Worm (Caenorhabditis elegans) whole organism, L1 larva: ENCODE measurements around the gene rnp-5.

Experiments used
- C34B4.2 ChIP-seq: sonication (generic microtip); optimal IDR thresholded peaks from 2 replicates; lab custom pipeline; 2017; ENCODE audit warnings: mild to moderate bottlenecking, missing genetic modification characterization, missing compliant biosample characterization
- jun-1 ChIP-seq: fragments of 150-350 bp; optimal IDR thresholded peaks from 2 replicates; lab custom pipeline; 2014; ENCODE audit warnings: missing biosample characterization, missing genetic modification reagents, missing genetic modification characterization
- lin-39 ChIP-seq: fragments of 150-350 bp; optimal IDR thresholded peaks from 2 replicates; lab custom pipeline; 2014; ENCODE audit warnings: missing biosample characterization, missing genetic modification reagents, missing genetic modification characterization
- lir-3 ChIP-seq: sonication (generic microtip); optimal IDR thresholded peaks from 2 replicates; lab custom pipeline; 2016; ENCODE audit warnings: mild to moderate bottlenecking, missing genetic modification characterization, moderate library complexity, missing compliant biosample characterization; ENCODE audit not compliant: poor library complexity
- mdl-1 ChIP-seq, 2 experiments: fragments of 150-350 bp; optimal IDR thresholded peaks; 2 replicates each; lab custom pipeline; 2014 to 2017; ENCODE audit warnings: missing biosample characterization in 2 of 2, missing genetic modification characterization in 2 of 2, inconsistent platforms in 1 of 2
- nhr-20 ChIP-seq: sonication (generic microtip); optimal IDR thresholded peaks from 2 replicates; lab custom pipeline; 2016; ENCODE audit warnings: mild to moderate bottlenecking, missing genetic modification characterization, missing compliant biosample characterization
- nhr-237 ChIP-seq: fragments of 150-350 bp; optimal IDR thresholded peaks from 2 replicates; lab custom pipeline; 2014; ENCODE audit warnings: missing biosample characterization, missing genetic modification characterization
- pax-3 ChIP-seq: fragments of 200-800 bp; sonication (Bioruptor generic); optimal IDR thresholded peaks from 2 replicates; lab custom pipeline; 2018; ENCODE audit warnings: mild to moderate bottlenecking, missing genetic modification characterization, moderate library complexity, missing compliant biosample characterization
- pqm-1 ChIP-seq: sonication (generic microtip); optimal IDR thresholded peaks from 3 replicates; lab custom pipeline; 2017; ENCODE audit warnings: missing biosample characterization, missing genetic modification characterization
- skn-1 ChIP-seq: fragments of 150-350 bp; optimal IDR thresholded peaks from 2 replicates; lab custom pipeline; 2014; ENCODE audit warnings: missing biosample characterization, missing genetic modification characterization
- sox-4 ChIP-seq: sonication (generic microtip); optimal IDR thresholded peaks from 2 replicates; lab custom pipeline; 2016; ENCODE audit warnings: missing genetic modification characterization, missing compliant biosample characterization
- unc-130 ChIP-seq: fragments of 150-350 bp; optimal IDR thresholded peaks from 2 replicates; lab custom pipeline; 2017; ENCODE audit warnings: missing biosample characterization, missing genetic modification characterization, inconsistent platforms
- ztf-11 ChIP-seq, 2 experiments: sonication (generic microtip); optimal IDR thresholded peaks; 2 replicates each; lab custom pipeline; 2016 to 2017; ENCODE audit warnings: missing genetic modification characterization in 2 of 2, missing biosample characterization in 1 of 2, missing compliant biosample characterization in 1 of 2
- ztf-4 ChIP-seq: fragments of 150-350 bp; optimal IDR thresholded peaks from 2 replicates; lab custom pipeline; 2014; ENCODE audit warnings: missing biosample characterization, missing genetic modification characterization

DNA sequence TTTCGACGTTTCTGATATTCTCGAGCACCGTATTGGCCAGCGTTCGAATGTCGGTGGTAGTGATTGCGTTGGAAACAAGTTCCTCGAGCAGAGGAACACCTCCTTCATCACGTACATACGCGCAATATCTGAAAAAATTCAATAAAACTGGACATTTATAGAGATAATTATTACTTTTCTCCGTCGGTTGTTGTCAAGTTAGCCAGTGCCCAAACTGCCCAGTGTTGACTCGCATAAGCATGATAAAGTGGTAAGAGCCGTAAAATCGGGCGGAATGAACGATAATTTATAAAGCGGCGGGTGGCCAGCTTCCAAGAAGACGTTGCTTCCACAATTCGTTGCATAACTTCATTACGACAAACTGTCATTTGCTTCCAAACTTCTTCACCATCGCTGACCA, 29.9 kb upstream of the rnp-5 start:
- TF ChIP-seq pax-3 (tag; lab: Kevin White, UChicago) = no peak
- TF ChIP-seq sox-4 (tag; lab: Kevin White, UChicago) = no peak
- TF ChIP-seq pqm-1 = no peak
- no peak for TF ChIP-seq nhr-237 (tag; lab: Kevin White, UChicago)
- TF ChIP-seq ztf-11 (tag; optimal IDR thresholded peaks at IDR 0.05; lab: Kevin White, UChicago) = no peak
- no peak for TF ChIP-seq unc-130 (tag; lab: Kevin White, UChicago)
- no peak for TF ChIP-seq lin-39
- no peak for TF ChIP-seq skn-1 (tag; lab: Kevin White, UChicago)
- TF ChIP-seq lir-3 (tag; lab: Kevin White, UChicago) = no peak
- TF ChIP-seq mdl-1 (tag; optimal IDR thresholded peaks at IDR 0.05; lab: Kevin White, UChicago) = no peak
- TF ChIP-seq ztf-4 (tag; lab: Kevin White, UChicago) = no peak
- TF ChIP-seq nhr-20 = no peak
- no peak for TF ChIP-seq jun-1
- TF ChIP-seq C34B4.2 (tag; lab: Kevin White, UChicago) = no peak
